Worm (Caenorhabditis elegans) whole organism, L1 larva: ENCODE results near the gene alg-1.

Source experiments
- alr-1 ChIP-seq: fragments of 200-800 bp; sonication (Bioruptor generic); optimal IDR thresholded peaks from 2 replicates; lab custom pipeline; 2018; ENCODE audit warnings: borderline replicate concordance, mild to moderate bottlenecking, missing genetic modification characterization, missing compliant biosample characterization
- ceh-88 ChIP-seq: fragments of 200-800 bp; sonication (Bioruptor generic); IDR thresholded peaks from 2 replicates; pipeline ENCODE4 v1.3.6; 2022; ENCODE audit warnings: missing genetic modification characterization, missing compliant biosample characterization
- elt-2 ChIP-seq: sonication (generic microtip); optimal IDR thresholded peaks from 2 replicates; lab custom pipeline; 2016; ENCODE audit warnings: missing genetic modification characterization, mild to moderate bottlenecking, inconsistent platforms, missing compliant biosample characterization, missing genetic modification reagents
- fkh-10 ChIP-seq: sonication (generic microtip); optimal IDR thresholded peaks from 2 replicates; lab custom pipeline; 2017; ENCODE audit warnings: missing biosample characterization, missing genetic modification reagents, missing genetic modification characterization
- mab-9 ChIP-seq: fragments of 200-800 bp; sonication (Bioruptor generic); IDR thresholded peaks from 2 replicates; pipeline ENCODE4 v1.3.6; 2022; ENCODE audit warnings: missing genetic modification reagents, missing genetic modification characterization, missing compliant biosample characterization
- mep-1 ChIP-seq: fragments of 150-350 bp; optimal IDR thresholded peaks from 2 replicates; lab custom pipeline; 2014; ENCODE audit warnings: missing biosample characterization, missing genetic modification characterization

Gene alg-1

ce11 chrX:14003538-14003937, 54.6 kb downstream of the alg-1 start:
- TF ChIP-seq fkh-10 (GFP tag; lab: Kevin White, UChicago) (no peak), ceh-88 (GFP tag; lab: Robert Waterston, UW) (no peak), mab-9 (GFP tag; lab: Robert Waterston, UW) (no peak), elt-2 (tag; lab: Kevin White, UChicago) (peak; percentile 30), alr-1 (no peak), mep-1 (tag; lab: Kevin White, UChicago) (no peak)
